Fruit fly (Drosophila melanogaster) whole organism, embryonic: ENCODE data around the gene CG7627.

Experiments
- Abd-B ChIP-seq: fragments of 200-800 bp; sonication (Bioruptor generic); optimal IDR thresholded peaks from 2 replicates; lab custom pipeline; 2018; ENCODE audit warnings: missing biosample characterization, mild to moderate bottlenecking, missing genetic modification characterization, moderate library complexity
- Antp ChIP-seq: fragments of 200-800 bp; sonication (Bioruptor generic); optimal IDR thresholded peaks from 3 replicates; lab custom pipeline; 2016; ENCODE audit warnings: missing biosample characterization, missing genetic modification characterization
- BtbVII ChIP-seq: fragments of 200-800 bp; sonication (Bioruptor generic); optimal IDR thresholded peaks from 3 replicates; lab custom pipeline; 2017; ENCODE audit warnings: missing biosample characterization, mild to moderate bottlenecking, missing genetic modification characterization
- CG10366 ChIP-seq: fragments of 200-800 bp; sonication (Bioruptor generic); IDR thresholded peaks from 2 replicates; pipeline ENCODE4 v1.3.6; 2022; ENCODE audit warnings: missing biosample characterization, missing genetic modification characterization
- CG10979 ChIP-seq: fragments of 200-800 bp; sonication (Bioruptor generic); optimal IDR thresholded peaks from 2 replicates; lab custom pipeline; 2018; ENCODE audit warnings: missing biosample characterization, mild to moderate bottlenecking, missing genetic modification characterization, moderate library complexity
- CG11456 ChIP-seq: fragments of 200-800 bp; sonication (Bioruptor generic); IDR thresholded peaks from 3 replicates; pipeline ENCODE4 v1.3.6; 2022; ENCODE audit warnings: missing biosample characterization, missing genetic modification characterization
- CG13287 ChIP-seq: fragments of 200-800 bp; sonication (Bioruptor generic); IDR thresholded peaks from 2 replicates; pipeline ENCODE4 v1.3.6; 2022; ENCODE audit warnings: missing biosample characterization, missing genetic modification characterization; ENCODE audit not compliant: partially characterized antibody
- CG16779 ChIP-seq: fragments of 200-800 bp; sonication (Bioruptor generic); IDR thresholded peaks from 2 replicates; pipeline ENCODE4 v1.3.6; 2022; ENCODE audit warnings: missing biosample characterization, missing genetic modification characterization
- CG16813 ChIP-seq: fragments of 200-800 bp; sonication (Bioruptor generic); IDR thresholded peaks from 3 replicates; pipeline ENCODE4 v1.3.6; 2022; ENCODE audit warnings: missing biosample characterization, missing genetic modification characterization; ENCODE audit not compliant: partially characterized antibody
- CG16815 ChIP-seq: fragments of 200-800 bp; sonication (Bioruptor generic); optimal IDR thresholded peaks from 3 replicates; lab custom pipeline; 2017; ENCODE audit warnings: missing biosample characterization, mild to moderate bottlenecking, missing genetic modification characterization
- CG17186 ChIP-seq: fragments of 200-800 bp; sonication (Bioruptor generic); optimal IDR thresholded peaks from 3 replicates; lab custom pipeline; 2017; ENCODE audit warnings: missing biosample characterization, missing genetic modification reagents, missing genetic modification characterization
- CG18262 ChIP-seq: fragments of 200-800 bp; optimal IDR thresholded peaks from 3 replicates; lab custom pipeline; 2019; ENCODE audit warnings: missing biosample characterization, mild to moderate bottlenecking, missing genetic modification characterization, moderate library complexity
- CG2116 ChIP-seq: fragments of 200-800 bp; sonication (Bioruptor generic); optimal IDR thresholded peaks from 3 replicates; lab custom pipeline; 2018; ENCODE audit warnings: missing biosample characterization, mild to moderate bottlenecking, missing genetic modification characterization
- CG31365 ChIP-seq: fragments of 200-800 bp; sonication (Bioruptor generic); optimal IDR thresholded peaks from 2 replicates; lab custom pipeline; 2018; ENCODE audit warnings: missing biosample characterization, mild to moderate bottlenecking, missing genetic modification characterization
- CG32767 ChIP-seq: fragments of 200-800 bp; sonication (Bioruptor generic); IDR thresholded peaks from 2 replicates; pipeline ENCODE4 v1.3.6; 2022; ENCODE audit warnings: missing biosample characterization, missing genetic modification characterization
- CG4854 ChIP-seq: fragments of 200-800 bp; sonication (Bioruptor generic); optimal IDR thresholded peaks from 2 replicates; lab custom pipeline; 2016; ENCODE audit warnings: missing biosample characterization, missing genetic modification characterization, inconsistent platforms
- CG6765 ChIP-seq: fragments of 200-800 bp; sonication (Bioruptor generic); optimal IDR thresholded peaks from 3 replicates; lab custom pipeline; 2017; ENCODE audit warnings: missing biosample characterization, mild to moderate bottlenecking, missing genetic modification characterization
- CG6791 ChIP-seq: fragments of 200-800 bp; sonication (Bioruptor generic); IDR thresholded peaks from 3 replicates; pipeline ENCODE4 v1.3.6; 2022; ENCODE audit warnings: missing biosample characterization, missing genetic modification characterization; ENCODE audit not compliant: partially characterized antibody
- CG7556 ChIP-seq: fragments of 200-800 bp; sonication (Bioruptor generic); optimal IDR thresholded peaks from 2 replicates; lab custom pipeline; 2017; ENCODE audit warnings: missing biosample characterization, mild to moderate bottlenecking, missing genetic modification characterization
- CG7839 ChIP-seq: fragments of 200-800 bp; sonication (Bioruptor generic); optimal IDR thresholded peaks from 3 replicates; lab custom pipeline; 2018; ENCODE audit warnings: missing biosample characterization, mild to moderate bottlenecking, missing genetic modification characterization, moderate library complexity
- CG7928 ChIP-seq: fragments of 200-800 bp; sonication (Bioruptor generic); optimal IDR thresholded peaks from 2 replicates; lab custom pipeline; 2017; ENCODE audit warnings: missing biosample characterization, mild to moderate bottlenecking, missing genetic modification characterization
- CG9609 ChIP-seq: fragments of 200-800 bp; sonication (Bioruptor generic); optimal IDR thresholded peaks from 3 replicates; lab custom pipeline; 2016; ENCODE audit warnings: missing biosample characterization, missing genetic modification characterization
- CTCF ChIP-seq: fragments of 200-800 bp; sonication (Bioruptor generic); optimal IDR thresholded peaks from 2 replicates; lab custom pipeline; 2017; ENCODE audit warnings: missing biosample characterization, mild to moderate bottlenecking, missing genetic modification characterization, moderate library complexity
- Dbx ChIP-seq: fragments of 200-800 bp; sonication (Bioruptor generic); IDR thresholded peaks from 3 replicates; pipeline ENCODE4 v1.3.6; 2022; ENCODE audit warnings: missing biosample characterization, missing genetic modification characterization
- Dp ChIP-seq: fragments of 200-800 bp; sonication (Bioruptor generic); optimal IDR thresholded peaks from 2 replicates; lab custom pipeline; 2018; ENCODE audit warnings: missing biosample characterization, mild to moderate bottlenecking, missing genetic modification characterization, moderate library complexity
- H2.0 ChIP-seq: fragments of 200-800 bp; sonication (Bioruptor generic); IDR thresholded peaks from 2 replicates; pipeline ENCODE4 v1.3.6; 2022; ENCODE audit warnings: missing biosample characterization, missing genetic modification characterization
- HLHmδ ChIP-seq: fragments of 200-800 bp; sonication (Bioruptor generic); optimal IDR thresholded peaks from 2 replicates; lab custom pipeline; 2018; ENCODE audit warnings: missing biosample characterization, mild to moderate bottlenecking, missing genetic modification characterization, moderate library complexity
- Max ChIP-seq: fragments of 200-800 bp; sonication (Bioruptor generic); optimal IDR thresholded peaks from 2 replicates; lab custom pipeline; 2016; ENCODE audit warnings: missing biosample characterization, mild to moderate bottlenecking, missing genetic modification characterization
- Oli ChIP-seq: fragments of 200-800 bp; sonication (Bioruptor generic); optimal IDR thresholded peaks from 2 replicates; lab custom pipeline; 2018; ENCODE audit warnings: missing biosample characterization, mild to moderate bottlenecking, missing genetic modification characterization, moderate library complexity
- Rfx ChIP-seq: fragments of 200-800 bp; sonication (Bioruptor generic); IDR thresholded peaks from 2 replicates; pipeline ENCODE4 v1.3.6; 2022; ENCODE audit warnings: missing biosample characterization, missing genetic modification characterization
- Sox100B ChIP-seq: fragments of 200-800 bp; sonication (Bioruptor generic); optimal IDR thresholded peaks from 3 replicates; lab custom pipeline; 2018; ENCODE audit warnings: missing biosample characterization, mild to moderate bottlenecking, missing genetic modification characterization
- Sry-δ ChIP-seq: fragments of 200-800 bp; sonication (Bioruptor generic); optimal IDR thresholded peaks from 2 replicates; lab custom pipeline; 2016; ENCODE audit warnings: missing biosample characterization, missing genetic modification characterization
- Xbp1 ChIP-seq: fragments of 200-800 bp; sonication (Bioruptor generic); optimal IDR thresholded peaks from 3 replicates; lab custom pipeline; 2016; ENCODE audit warnings: missing biosample characterization, mild to moderate bottlenecking, missing genetic modification characterization
- ab ChIP-seq: fragments of 200-800 bp; sonication (Bioruptor generic); optimal IDR thresholded peaks from 2 replicates; lab custom pipeline; 2016; ENCODE audit warnings: missing biosample characterization, missing genetic modification characterization
- dmrt99B ChIP-seq: fragments of 200-800 bp; sonication (Bioruptor generic); optimal IDR thresholded peaks from 2 replicates; lab custom pipeline; 2018; ENCODE audit warnings: missing biosample characterization, mild to moderate bottlenecking, missing genetic modification characterization, moderate library complexity
- fd102C ChIP-seq: fragments of 200-800 bp; sonication (Bioruptor generic); optimal IDR thresholded peaks from 2 replicates; lab custom pipeline; 2018; ENCODE audit warnings: missing biosample characterization, mild to moderate bottlenecking, missing genetic modification characterization, moderate library complexity
- fd3F ChIP-seq: fragments of 200-800 bp; sonication (Bioruptor generic); optimal IDR thresholded peaks from 2 replicates; lab custom pipeline; 2018; ENCODE audit warnings: missing biosample characterization, mild to moderate bottlenecking, missing genetic modification characterization, moderate library complexity
- fru ChIP-seq: fragments of >200 bp; optimal IDR thresholded peaks from 2 replicates; lab custom pipeline; 2017
- mld ChIP-seq: fragments of 200-800 bp; sonication (Bioruptor generic); IDR thresholded peaks from 3 replicates; pipeline ENCODE4 v1.3.6; 2022; ENCODE audit warnings: missing biosample characterization, missing genetic modification characterization; ENCODE audit not compliant: partially characterized antibody
- phol ChIP-seq: fragments of 200-800 bp; sonication (Bioruptor generic); optimal IDR thresholded peaks from 3 replicates; lab custom pipeline; 2018; ENCODE audit warnings: missing biosample characterization, mild to moderate bottlenecking, missing genetic modification characterization, moderate library complexity
- ranshi ChIP-seq: fragments of 200-800 bp; sonication (Bioruptor generic); IDR thresholded peaks from 2 replicates; pipeline ENCODE4 v1.3.6; 2022; ENCODE audit warnings: missing biosample characterization, missing genetic modification characterization
- tgo ChIP-seq: fragments of 200-800 bp; sonication (Bioruptor generic); IDR thresholded peaks from 3 replicates; pipeline ENCODE4 v1.3.6; 2022; ENCODE audit warnings: missing biosample characterization, missing genetic modification characterization
- tll ChIP-seq, 2 experiments: fragments of 200-800 bp in 1 of 2; fragments of >200 bp in 1 of 2; sonication (Bioruptor generic) in 1 of 2; optimal IDR thresholded peaks; 2 replicates each; lab custom pipeline; 2017 to 2019; ENCODE audit warnings: missing biosample characterization in 2 of 2, missing genetic modification characterization in 2 of 2, mild to moderate bottlenecking in 1 of 2, moderate library complexity in 1 of 2
- tna ChIP-seq: fragments of 200-800 bp; sonication (Bioruptor generic); IDR thresholded peaks from 2 replicates; pipeline ENCODE4 v1.3.6; 2022; ENCODE audit warnings: missing biosample characterization, missing genetic modification characterization; ENCODE audit not compliant: partially characterized antibody
- twi ChIP-seq: fragments of 200-800 bp; optimal IDR thresholded peaks from 2 replicates; lab custom pipeline; 2019; ENCODE audit warnings: missing biosample characterization, mild to moderate bottlenecking, missing genetic modification characterization, moderate library complexity
- wdn ChIP-seq: fragments of 200-800 bp; sonication (Bioruptor generic); IDR thresholded peaks from 2 replicates; pipeline ENCODE4 v1.3.6; 2022; ENCODE audit warnings: missing biosample characterization, missing genetic modification characterization
- wek ChIP-seq: fragments of 200-800 bp; sonication (Bioruptor generic); optimal IDR thresholded peaks from 3 replicates; lab custom pipeline; 2018; ENCODE audit warnings: missing biosample characterization, mild to moderate bottlenecking, missing genetic modification characterization, moderate library complexity
- zfh1 ChIP-seq: fragments of 200-800 bp; sonication (Bioruptor generic); IDR thresholded peaks from 3 replicates; pipeline ENCODE4 v1.3.6; 2022; ENCODE audit warnings: missing biosample characterization, missing genetic modification characterization

Gene CG7627

dm6 chr2L:8370364-8371326 is 8.4 kb upstream of the CG7627 start, which contains the start of gene CG17292 (continued):
- TF ChIP-seq CG18262 (tag; lab: Kevin White, UChicago) (no peak), ab (GFP tag; lab: Kevin White, UChicago) (no peak), CG13287 (peak; percentile 95), CG2116 (peak; percentile 58), ranshi (GFP tag; lab: Robert Waterston, UW) (peak; percentile 58; the same call in 1 of the 2 replicates), Abd-B (GFP tag; lab: Kevin White, UChicago) (no peak), fd102C (GFP tag; lab: Kevin White, UChicago) (no peak), CG6791 (GFP tag; lab: Robert Waterston, UW) (peak; percentile 90), fru (lab: Kevin White, UChicago) (no peak), BtbVII (GFP tag; lab: Kevin White, UChicago) (peak; percentile 58), CG32767 (GFP tag; lab: Robert Waterston, UW) (peak; percentile 33; the same call in 1 of the 2 replicates), CG10979 (tag; lab: Kevin White, UChicago) (peak; percentile 8), Max (no peak), CG17186 (GFP tag; lab: Kevin White, UChicago) (peak; percentile 11), CG16779 (GFP tag; lab: Robert Waterston, UW) (peak; percentile 84), phol (tag; lab: Kevin White, UChicago) (peak; percentile 27), H2.0 (GFP tag; lab: Robert Waterston, UW) (peak; percentile 37; the same call in 1 of the 2 replicates), Dbx (peak; percentile 82; the same call in 2 of the 3 replicates), CG7839 (tag; lab: Kevin White, UChicago) (no peak), CG31365 (tag; lab: Kevin White, UChicago) (peak; percentile 24), zfh1 (peak; percentile 49; the same call in 1 of the 3 replicates), tna (peak; percentile 95), Xbp1 (peak; percentile 12), dmrt99B (tag; lab: Kevin White, UChicago) (peak; percentile 40), twi (tag; lab: Kevin White, UChicago) (no peak), CG6765 (GFP tag; lab: Kevin White, UChicago) (peak; percentile 29), fd3F (GFP tag; lab: Kevin White, UChicago) (peak; percentile 6), wek (GFP tag; lab: Kevin White, UChicago) (peak; percentile 64), Sry-δ (GFP tag; lab: Kevin White, UChicago) (peak; percentile 80), CTCF (GFP tag; lab: Kevin White, UChicago) (peak; percentile 57), wdn (GFP tag; lab: Robert Waterston, UW) (peak; percentile 27; the same call in 1 of the 2 replicates), Antp (peak; percentile 20), Dp (GFP tag; lab: Kevin White, UChicago) (peak; percentile 49), tgo (GFP tag; lab: Robert Waterston, UW) (peak; percentile 46; the same call in 2 of the 3 replicates), HLHmδ (GFP tag; lab: Kevin White, UChicago) (no peak), CG16815 (GFP tag; lab: Kevin White, UChicago) (no peak), Sox100B (GFP tag; lab: Kevin White, UChicago) (peak; percentile 5), CG7556 (no peak), CG7928 (peak; percentile 28), CG16813 (GFP tag; lab: Robert Waterston, UW) (peak; percentile 80), mld (GFP tag; lab: Robert Waterston, UW) (peak; percentile 79; the same call in 2 of the 3 replicates), CG4854 (GFP tag; lab: Kevin White, UChicago) (peak; percentile 37), Oli (tag; lab: Kevin White, UChicago) (no peak), tll (GFP tag; optimal IDR thresholded peaks at IDR 0.05; lab: Kevin White, UChicago) (no peak), CG11456 (GFP tag; lab: Robert Waterston, UW) (peak; percentile 75; the same call in 2 of the 3 replicates), CG9609 (GFP tag; lab: Kevin White, UChicago) (no peak), CG10366 (GFP tag; lab: Robert Waterston, UW) (peak; percentile 43; the same call in 1 of the 2 replicates), Rfx (GFP tag; lab: Robert Waterston, UW) (peak; percentile 82)
